Worm (Caenorhabditis elegans): ENCODE data around the gene ceh-30.

ceh-30 gene

DNA sequence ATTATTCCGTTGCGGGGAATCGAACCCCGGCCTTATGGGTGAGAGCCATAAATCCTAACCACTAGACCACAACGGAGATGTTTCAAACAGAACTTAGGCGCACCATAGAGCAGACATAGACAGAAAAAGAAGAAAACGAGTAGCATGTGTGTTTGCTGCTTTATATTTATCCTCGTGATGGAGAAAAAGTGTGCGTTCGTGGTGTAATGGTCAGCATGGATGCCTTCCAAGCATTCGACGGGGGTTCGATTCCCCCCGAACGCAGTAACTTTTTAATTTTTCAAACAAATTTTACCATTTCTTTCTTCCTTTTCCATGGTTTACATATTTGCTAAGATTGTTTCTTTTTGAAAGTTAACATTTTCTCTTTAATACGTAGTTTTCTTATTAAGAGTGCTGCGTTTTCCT lies 27.4 kb upstream of the ceh-30 start (continued):
- peak; percentile 38 to 56 for TF ChIP-seq mdl-1 (tag; optimal IDR thresholded peaks at IDR 0.05)
- peak; percentile 86 for TF ChIP-seq nhr-6 (tag; optimal IDR thresholded peaks at IDR 0.05)
- TF ChIP-seq sem-4 (tag; optimal IDR thresholded peaks at IDR 0.05): peak; percentile 81
- TF ChIP-seq egl-27 (tag; optimal IDR thresholded peaks at IDR 0.05): peak; percentile 94
- TF ChIP-seq nhr-12 (tag; optimal IDR thresholded peaks at IDR 0.05): peak; percentile 48
- no peak for TF ChIP-seq nhr-23 (tag; optimal IDR thresholded peaks at IDR 0.05)
- no peak for TF ChIP-seq elt-3 (tag; optimal IDR thresholded peaks at IDR 0.05)
- no peak for TF ChIP-seq ztf-1 (GFP tag; conservative IDR thresholded peaks at IDR 0.05)
- TF ChIP-seq mbf-1 (tag; optimal IDR thresholded peaks at IDR 0.05): peak; percentile 59
- peak; percentile 83 for TF ChIP-seq fos-1 (tag; optimal IDR thresholded peaks at IDR 0.05)
- TF ChIP-seq nhr-237 (tag; optimal IDR thresholded peaks at IDR 0.05): peak; percentile 66
- peak; percentile 94 for TF ChIP-seq Y55F3AM.14 (GFP tag; optimal IDR thresholded peaks at IDR 0.05)

ce11 chrX:3040021-3040420 lies 23.4 kb upstream of the ceh-30 start:
- TF ChIP-seq gmeb-1 (tag; optimal IDR thresholded peaks at IDR 0.05) (no peak), lin-39 (tag; optimal IDR thresholded peaks at IDR 0.05) (no peak), snpc-4 (tag; optimal IDR thresholded peaks at IDR 0.05) (no peak), nhr-6 (tag; optimal IDR thresholded peaks at IDR 0.05) (no peak), ztf-11 (tag; optimal IDR thresholded peaks at IDR 0.05) (no peak), ceh-16 (tag; optimal IDR thresholded peaks at IDR 0.05) (no peak), dmd-4 (tag; optimal IDR thresholded peaks at IDR 0.05) (no peak), skn-1 (tag; optimal IDR thresholded peaks at IDR 0.05) (no peak), peb-1 (tag; optimal IDR thresholded peaks at IDR 0.05) (no peak), fos-1 (tag; optimal IDR thresholded peaks at IDR 0.05) (no peak), elt-1 (tag; optimal IDR thresholded peaks at IDR 0.05) (no peak), lin-11 (tag; optimal IDR thresholded peaks at IDR 0.05) (no peak)

DNA sequence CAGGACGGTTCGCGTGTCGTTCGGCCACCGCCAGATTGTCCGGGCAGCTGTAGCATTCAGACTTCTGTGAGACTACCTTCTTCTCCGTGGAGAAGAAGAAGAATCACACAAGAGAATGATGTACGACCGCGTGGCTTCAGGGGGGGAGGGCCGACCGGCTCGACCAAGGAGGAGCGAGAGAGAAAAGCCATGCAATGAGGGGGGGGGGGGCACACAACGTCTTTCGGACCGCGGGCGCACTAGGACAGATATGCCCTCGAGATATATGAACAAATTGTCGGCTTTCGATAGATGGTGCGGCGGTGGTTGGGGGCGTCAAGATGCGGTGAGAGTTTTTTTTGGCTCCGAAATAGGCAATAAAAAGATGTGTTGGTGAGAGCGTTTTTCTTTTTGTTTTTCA lies 22.8 kb upstream of the ceh-30 start:
- TF ChIP-seq lsy-2 (tag; optimal IDR thresholded peaks at IDR 0.05) (no peak), zag-1 (tag; optimal IDR thresholded peaks at IDR 0.05) (no peak), peb-1 (tag; optimal IDR thresholded peaks at IDR 0.05) (no peak), elt-3 (tag; optimal IDR thresholded peaks at IDR 0.05) (no peak), unc-62 (GFP tag; optimal IDR thresholded peaks at IDR 0.05) (no peak), skn-1 (tag; optimal IDR thresholded peaks at IDR 0.05) (no peak), lin-11 (tag; optimal IDR thresholded peaks at IDR 0.05) (no peak), nhr-21 (tag; optimal IDR thresholded peaks at IDR 0.05) (no peak)

ce11 chrX:3045466-3045865 lies 17.9 kb upstream of the ceh-30 start, which contains the start of gene cnnm-3:
Gene cnnm-3, minus strand, starts transcription at chrX:3045847.
- TF ChIP-seq unc-55 (GFP tag; optimal IDR thresholded peaks at IDR 0.05) (no peak), crh-2 (tag; optimal IDR thresholded peaks at IDR 0.05) (no peak), unc-39 (tag; optimal IDR thresholded peaks at IDR 0.05) (no peak), unc-62 (GFP tag; optimal IDR thresholded peaks at IDR 0.05) (no peak)

DNA sequence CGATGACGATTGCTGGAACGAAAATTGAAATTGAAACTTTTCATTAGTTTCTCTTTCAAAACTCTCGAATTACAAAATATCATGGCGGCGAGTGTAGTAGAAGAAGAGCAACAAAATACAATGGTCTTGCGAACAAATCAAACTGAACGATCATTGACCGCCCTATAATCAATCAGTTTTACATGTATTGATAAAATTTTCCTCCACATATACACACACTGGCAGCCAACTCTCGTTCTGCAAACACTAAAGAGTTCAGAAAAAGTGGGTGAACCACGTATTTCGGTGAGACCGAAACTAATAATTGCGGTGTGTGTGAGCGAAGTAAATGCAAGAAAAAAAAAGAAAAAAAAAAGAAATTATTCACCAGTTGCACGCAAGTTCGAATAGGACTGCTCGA lies 16.1 kb upstream of the ceh-30 start:
- TF ChIP-seq nhr-11 (tag; optimal IDR thresholded peaks at IDR 0.05) (no peak), fos-1 (tag; optimal IDR thresholded peaks at IDR 0.05) (peak; percentile 52), nhr-21 (tag; optimal IDR thresholded peaks at IDR 0.05) (no peak)

- no peak for TF ChIP-seq egl-27 (tag; optimal IDR thresholded peaks at IDR 0.05)
- TF ChIP-seq fos-1 (tag; optimal IDR thresholded peaks at IDR 0.05): no peak
- TF ChIP-seq unc-62 (GFP tag; optimal IDR thresholded peaks at IDR 0.05): no peak
- no peak for TF ChIP-seq lin-11 (tag; optimal IDR thresholded peaks at IDR 0.05)
- TF ChIP-seq ZK546.5 (tag; optimal IDR thresholded peaks at IDR 0.05): no peak
- TF ChIP-seq elt-3 (tag; optimal IDR thresholded peaks at IDR 0.05): no peak
- TF ChIP-seq nhr-21 (tag; optimal IDR thresholded peaks at IDR 0.05): no peak
- TF ChIP-seq elt-1 (tag; optimal IDR thresholded peaks at IDR 0.05): no peak
- no peak for TF ChIP-seq ceh-16 (tag; optimal IDR thresholded peaks at IDR 0.05)
- no peak for TF ChIP-seq F13H6.1 (tag; optimal IDR thresholded peaks at IDR 0.05)
- TF ChIP-seq aly-2 (tag; optimal IDR thresholded peaks at IDR 0.05): no peak
- no peak for TF ChIP-seq ama-1 (optimal IDR thresholded peaks at IDR 0.05)
- no peak for TF ChIP-seq Y55F3AM.14 (GFP tag; optimal IDR thresholded peaks at IDR 0.05)
- no peak for TF ChIP-seq mab-5 (tag; optimal IDR thresholded peaks at IDR 0.05)
- no peak for TF ChIP-seq ztf-11 (tag; optimal IDR thresholded peaks at IDR 0.05)
These were observed 14.7 kb upstream of the ceh-30 start for ce11 chrX:3048696-3049095.

Measured in whole organism, L2 larva.